Fruit fly (Drosophila melanogaster) whole organism, prepupa: Measurements from ENCODE around the gene ppk13.

ENCODE experiments used
- CG10631 ChIP-seq: fragments of 200-800 bp; sonication (Bioruptor generic); optimal IDR thresholded peaks from 2 replicates; lab custom pipeline; 2016; ENCODE audit warnings: missing biosample characterization, missing genetic modification characterization
- CG10669 ChIP-seq: fragments of 200-800 bp; sonication (Bioruptor generic); optimal IDR thresholded peaks from 3 replicates; lab custom pipeline; 2018; ENCODE audit warnings: missing biosample characterization, mild to moderate bottlenecking, missing genetic modification characterization, moderate library complexity
- CG11294 ChIP-seq: fragments of 200-800 bp; sonication (Bioruptor generic); IDR thresholded peaks from 2 replicates; pipeline ENCODE4 v1.3.6; 2022; ENCODE audit warnings: missing biosample characterization, missing genetic modification characterization
- CG11762 ChIP-seq: fragments of 200-800 bp; sonication (Bioruptor generic); optimal IDR thresholded peaks from 3 replicates; lab custom pipeline; 2016; ENCODE audit warnings: missing biosample characterization, missing genetic modification characterization; ENCODE audit not compliant: insufficient read depth
- CG11902 ChIP-seq: fragments of 200-800 bp; sonication (Bioruptor generic); optimal IDR thresholded peaks from 3 replicates; lab custom pipeline; 2016; ENCODE audit warnings: missing biosample characterization, missing genetic modification characterization
- CG15336 ChIP-seq: fragments of 200-800 bp; sonication (Bioruptor generic); IDR thresholded peaks from 2 replicates; pipeline ENCODE4 v1.3.6; 2022; ENCODE audit warnings: missing biosample characterization, missing genetic modification characterization
- CG31627 ChIP-seq: fragments of 200-800 bp; sonication (Bioruptor generic); optimal IDR thresholded peaks from 3 replicates; lab custom pipeline; 2016; ENCODE audit warnings: missing biosample characterization, missing genetic modification characterization
- CG32006 ChIP-seq: fragments of 200-800 bp; sonication (Bioruptor generic); optimal IDR thresholded peaks from 3 replicates; lab custom pipeline; 2017; ENCODE audit warnings: missing biosample characterization, mild to moderate bottlenecking, missing genetic modification characterization
- CG34406 ChIP-seq: fragments of 200-800 bp; sonication (Bioruptor generic); optimal IDR thresholded peaks from 3 replicates; lab custom pipeline; 2016; ENCODE audit warnings: missing biosample characterization, missing genetic modification characterization
- CG3919 ChIP-seq: fragments of 200-800 bp; sonication (Bioruptor generic); optimal IDR thresholded peaks from 3 replicates; lab custom pipeline; 2016; ENCODE audit warnings: missing biosample characterization, missing genetic modification characterization
- CG4318 ChIP-seq: fragments of 200-800 bp; sonication (Bioruptor generic); optimal IDR thresholded peaks from 3 replicates; lab custom pipeline; 2017; ENCODE audit warnings: missing biosample characterization, mild to moderate bottlenecking, missing genetic modification characterization
- CG6163 ChIP-seq: fragments of 200-800 bp; sonication (Bioruptor generic); IDR thresholded peaks from 3 replicates; pipeline ENCODE4 v1.3.6; 2022; ENCODE audit warnings: missing biosample characterization, missing genetic modification characterization
- CG6276 ChIP-seq: fragments of 200-800 bp; sonication (Bioruptor generic); optimal IDR thresholded peaks from 2 replicates; lab custom pipeline; 2017; ENCODE audit warnings: missing biosample characterization, mild to moderate bottlenecking, missing genetic modification characterization
- CG6792 ChIP-seq: fragments of 200-800 bp; sonication (Bioruptor generic); optimal IDR thresholded peaks from 3 replicates; lab custom pipeline; 2016; ENCODE audit warnings: missing biosample characterization, missing genetic modification characterization
- CG6808 ChIP-seq: fragments of 200-800 bp; sonication (Bioruptor generic); optimal IDR thresholded peaks from 3 replicates; lab custom pipeline; 2017; ENCODE audit warnings: missing biosample characterization, missing genetic modification characterization, mild to moderate bottlenecking, moderate library complexity, missing genetic modification reagents
- CG6854 ChIP-seq: fragments of 200-800 bp; sonication (Bioruptor generic); optimal IDR thresholded peaks from 2 replicates; lab custom pipeline; 2017; ENCODE audit warnings: missing biosample characterization, mild to moderate bottlenecking, missing genetic modification characterization
- CG7368 ChIP-seq: fragments of 200-800 bp; sonication (Bioruptor generic); optimal IDR thresholded peaks from 3 replicates; lab custom pipeline; 2016; ENCODE audit warnings: missing biosample characterization, missing genetic modification characterization
- CG8119 ChIP-seq: fragments of 200-800 bp; sonication (Bioruptor generic); IDR thresholded peaks from 3 replicates; pipeline ENCODE4 v1.3.6; 2022; ENCODE audit warnings: missing biosample characterization, missing genetic modification characterization
- CG8319 ChIP-seq: fragments of 200-800 bp; sonication (Bioruptor generic); optimal IDR thresholded peaks from 3 replicates; lab custom pipeline; 2016; ENCODE audit warnings: missing biosample characterization, missing genetic modification characterization
- CG8632 ChIP-seq: fragments of 200-800 bp; sonication (Bioruptor generic); optimal IDR thresholded peaks from 3 replicates; lab custom pipeline; 2016; ENCODE audit warnings: missing biosample characterization, missing genetic modification characterization
- Eip78C ChIP-seq: fragments of 200-800 bp; sonication (Bioruptor generic); peaks from one replicate; lab custom pipeline; 2016; ENCODE audit warnings: missing biosample characterization, missing genetic modification characterization
- Eip93F ChIP-seq: fragments of 200-800 bp; sonication (Bioruptor generic); optimal IDR thresholded peaks from 2 replicates; lab custom pipeline; 2016; ENCODE audit warnings: missing biosample characterization, mild to moderate bottlenecking, missing genetic modification characterization
- Ets21C ChIP-seq: fragments of 200-800 bp; sonication (Bioruptor generic); optimal IDR thresholded peaks from 3 replicates; lab custom pipeline; 2016; ENCODE audit warnings: missing biosample characterization, missing genetic modification characterization
- Ets96B ChIP-seq: fragments of 200-800 bp; optimal IDR thresholded peaks from 2 replicates; lab custom pipeline; 2019; ENCODE audit warnings: missing biosample characterization, mild to moderate bottlenecking, missing genetic modification characterization, moderate library complexity
- Gug ChIP-seq: fragments of 200-800 bp; sonication (Bioruptor generic); IDR thresholded peaks from 2 replicates; pipeline ENCODE4 v1.3.6; 2022; ENCODE audit warnings: missing biosample characterization, missing genetic modification characterization
- Hr38 ChIP-seq: sonication (Bioruptor generic); optimal IDR thresholded peaks from 2 replicates; lab custom pipeline; 2016; ENCODE audit warnings: missing biosample characterization, missing genetic modification characterization
- Hr39 ChIP-seq: fragments of 200-800 bp; sonication (Bioruptor generic); optimal IDR thresholded peaks from 2 replicates; lab custom pipeline; 2016; ENCODE audit warnings: missing biosample characterization, missing genetic modification characterization
- Hr4 ChIP-seq: fragments of 200-800 bp; sonication (Bioruptor generic); optimal IDR thresholded peaks from 3 replicates; lab custom pipeline; 2016; ENCODE audit warnings: missing biosample characterization, missing genetic modification characterization
- Lpt ChIP-seq: fragments of 200-800 bp; sonication (Bioruptor generic); optimal IDR thresholded peaks from 3 replicates; lab custom pipeline; 2016; ENCODE audit warnings: missing biosample characterization, missing genetic modification characterization
- Met ChIP-seq: fragments of 200-800 bp; sonication (Bioruptor generic); optimal IDR thresholded peaks from 3 replicates; lab custom pipeline; 2016; ENCODE audit warnings: missing biosample characterization, missing genetic modification characterization
- OdsH ChIP-seq: fragments of 200-800 bp; sonication (Bioruptor generic); optimal IDR thresholded peaks from 3 replicates; lab custom pipeline; 2016; ENCODE audit warnings: missing biosample characterization, missing genetic modification characterization
- Smox ChIP-seq: fragments of 200-800 bp; sonication (Bioruptor generic); optimal IDR thresholded peaks from 3 replicates; lab custom pipeline; 2016; ENCODE audit warnings: missing biosample characterization, missing genetic modification characterization
- Sox102F ChIP-seq: fragments of 200-800 bp; sonication (Bioruptor generic); optimal IDR thresholded peaks from 2 replicates; lab custom pipeline; 2016; ENCODE audit warnings: missing biosample characterization, mild to moderate bottlenecking, missing genetic modification characterization
- Sox14 ChIP-seq: fragments of 200-800 bp; sonication (Bioruptor generic); optimal IDR thresholded peaks from 3 replicates; lab custom pipeline; 2016; ENCODE audit warnings: missing biosample characterization, missing genetic modification characterization
- Sox15 ChIP-seq: fragments of 200-800 bp; sonication (Bioruptor generic); optimal IDR thresholded peaks from 3 replicates; lab custom pipeline; 2016; ENCODE audit warnings: missing biosample characterization, missing genetic modification characterization
- achi ChIP-seq: fragments of 200-800 bp; sonication (Bioruptor generic); optimal IDR thresholded peaks from 3 replicates; lab custom pipeline; 2016; ENCODE audit warnings: missing biosample characterization, missing genetic modification characterization
- acj6 ChIP-seq: fragments of 200-800 bp; sonication (Bioruptor generic); optimal IDR thresholded peaks from 3 replicates; lab custom pipeline; 2016; ENCODE audit warnings: missing biosample characterization, missing genetic modification characterization
- cyc ChIP-seq: fragments of 200-800 bp; sonication (Bioruptor generic); optimal IDR thresholded peaks from 3 replicates; lab custom pipeline; 2016; ENCODE audit warnings: missing biosample characterization, missing genetic modification characterization
- eg ChIP-seq: fragments of 200-800 bp; sonication (Bioruptor generic); IDR thresholded peaks from 3 replicates; pipeline ENCODE4 v1.3.6; 2022; ENCODE audit warnings: missing biosample characterization, missing genetic modification characterization
- esn ChIP-seq: fragments of 200-800 bp; sonication (Bioruptor generic); optimal IDR thresholded peaks from 2 replicates; lab custom pipeline; 2016; ENCODE audit warnings: missing biosample characterization, mild to moderate bottlenecking, missing genetic modification characterization, moderate library complexity
- fd85E ChIP-seq: fragments of 200-800 bp; sonication (Bioruptor generic); optimal IDR thresholded peaks from 3 replicates; lab custom pipeline; 2016; ENCODE audit warnings: missing biosample characterization, missing genetic modification characterization
- lz ChIP-seq: fragments of 200-800 bp; sonication (Bioruptor generic); optimal IDR thresholded peaks from 3 replicates; lab custom pipeline; 2016; ENCODE audit warnings: missing biosample characterization, missing genetic modification characterization
- net ChIP-seq: fragments of 200-800 bp; sonication (Bioruptor generic); optimal IDR thresholded peaks from 3 replicates; lab custom pipeline; 2016; ENCODE audit warnings: missing biosample characterization, missing genetic modification characterization
- pdm3 ChIP-seq: fragments of 200-800 bp; sonication (Bioruptor generic); optimal IDR thresholded peaks from 3 replicates; lab custom pipeline; 2016; ENCODE audit warnings: missing biosample characterization, missing genetic modification characterization
- salr ChIP-seq, 2 experiments: fragments of 200-800 bp; sonication (Bioruptor generic); optimal IDR thresholded peaks; 3 replicates each; lab custom pipeline; 2016 to 2018; ENCODE audit warnings: missing biosample characterization in 2 of 2, missing genetic modification characterization in 2 of 2, mild to moderate bottlenecking in 1 of 2
- svp ChIP-seq: fragments of 200-800 bp; sonication (Bioruptor generic); peaks from one replicate; lab custom pipeline; 2016; ENCODE audit warnings: missing biosample characterization, missing genetic modification characterization
- vri ChIP-seq: fragments of 200-800 bp; sonication (Bioruptor generic); optimal IDR thresholded peaks from 3 replicates; lab custom pipeline; 2016; ENCODE audit warnings: missing biosample characterization, mild to moderate bottlenecking, missing genetic modification characterization

ppk13 gene

DNA sequence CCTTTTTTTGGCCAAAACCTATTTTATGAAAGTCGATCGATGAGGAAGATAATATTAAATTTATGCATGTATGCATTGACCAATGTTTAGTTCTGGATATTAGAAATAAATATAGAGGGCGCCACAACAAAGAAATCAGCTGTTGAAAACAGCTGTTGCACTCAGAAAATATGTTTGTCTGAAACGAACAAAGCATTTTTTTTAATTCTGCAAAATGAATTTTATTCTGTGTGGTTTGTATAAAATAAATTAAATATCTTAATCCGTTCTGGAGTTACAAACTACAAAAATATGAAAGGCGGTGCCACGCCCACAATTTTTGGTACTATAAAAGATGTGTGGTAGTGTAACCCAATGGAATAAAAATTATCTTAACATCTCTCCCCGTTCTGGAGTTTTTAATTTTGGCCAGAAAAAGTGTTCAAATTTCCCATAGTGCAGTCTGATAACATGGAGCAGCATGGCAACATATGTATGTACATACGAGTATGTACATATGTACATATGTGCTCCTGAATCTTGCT is 20.3 kb upstream of the ppk13 start (continued):
- TF ChIP-seq CG11762 (GFP tag; lab: Kevin White, UChicago) (no peak), Lpt (GFP tag; lab: Kevin White, UChicago) (no peak), CG31627 (GFP tag; lab: Kevin White, UChicago) (peak; percentile 33), CG8119 (GFP tag; lab: Robert Waterston, UW) (no peak; the same call in 2 of the 3 replicates), salr (GFP tag; optimal IDR thresholded peaks at IDR 0.05; lab: Kevin White, UChicago) (peak in 1 of 2 experiments; percentile 18), CG11902 (GFP tag; lab: Kevin White, UChicago) (no peak), Gug (GFP tag; lab: Robert Waterston, UW) (no peak), svp (peak; percentile 80)

DNA sequence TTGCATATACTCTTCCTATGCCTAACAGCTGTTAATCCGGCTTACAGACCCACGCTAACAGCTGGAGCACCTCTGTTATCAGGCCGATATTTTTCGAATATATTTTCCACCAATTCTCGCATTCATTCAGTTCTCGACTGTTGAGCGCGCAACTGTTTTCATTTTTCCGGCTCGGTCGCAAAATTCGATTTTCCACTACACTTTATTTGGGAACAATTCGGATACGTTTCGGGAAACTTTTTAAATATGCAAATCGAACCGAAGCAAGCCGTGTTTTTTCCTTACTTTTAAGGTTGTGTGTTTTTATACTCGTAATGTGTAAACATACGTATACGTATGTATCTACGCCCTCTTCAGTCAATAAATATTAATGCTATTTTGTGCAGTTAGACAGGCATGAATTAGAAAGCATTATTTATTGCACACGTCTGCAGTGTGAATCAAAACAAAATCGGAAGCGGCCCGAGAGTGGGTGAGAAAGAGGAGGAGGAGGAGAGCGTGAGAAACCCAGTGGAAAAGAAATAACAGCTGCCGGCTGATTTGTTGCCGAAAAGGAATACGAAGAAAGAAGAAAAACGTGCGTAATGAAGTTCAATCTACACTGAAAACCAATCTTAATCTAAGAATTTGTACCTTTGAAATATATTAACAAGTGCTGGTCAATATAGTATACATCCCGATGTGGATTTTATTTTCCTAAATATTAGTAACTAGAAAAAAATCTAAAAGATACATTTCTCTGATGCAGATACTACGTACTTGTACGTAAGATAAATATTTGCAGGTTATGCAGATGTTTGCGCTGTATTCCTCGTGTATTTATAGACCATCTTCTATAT is 19.3 kb upstream of the ppk13 start:
- TF ChIP-seq acj6 (GFP tag; lab: Kevin White, UChicago) = peak; percentile 53
- peak; percentile 59 for TF ChIP-seq Hr4
- no peak for TF ChIP-seq Sox14 (GFP tag; lab: Kevin White, UChicago)
- TF ChIP-seq CG31627 (GFP tag; lab: Kevin White, UChicago) = peak; percentile 18
- no peak for TF ChIP-seq Sox15 (GFP tag; lab: Kevin White, UChicago)
- TF ChIP-seq CG6276 = no peak
- no peak for TF ChIP-seq CG10669 (GFP tag; lab: Kevin White, UChicago)
- peak; percentile 52; the same call in 1 of the 3 replicates for TF ChIP-seq CG6163 (GFP tag; lab: Robert Waterston, UW)
- peak; percentile 55 for TF ChIP-seq CG3919 (GFP tag; lab: Kevin White, UChicago)
- peak; percentile 24 for TF ChIP-seq CG6854 (GFP tag; lab: Kevin White, UChicago)
- peak; percentile 35 for TF ChIP-seq Hr39 (GFP tag; lab: Kevin White, UChicago)
- peak; percentile 47 for TF ChIP-seq eg (GFP tag; lab: Robert Waterston, UW)
- no peak for TF ChIP-seq Eip93F (GFP tag; lab: Kevin White, UChicago)
- TF ChIP-seq CG8119 (GFP tag; lab: Robert Waterston, UW) = peak; percentile 58; the same call in 2 of the 3 replicates
- no peak for TF ChIP-seq vri (GFP tag; lab: Kevin White, UChicago)
- TF ChIP-seq pdm3 = peak; percentile 45
- TF ChIP-seq CG11762 (GFP tag; lab: Kevin White, UChicago) = peak; percentile 4
- peak; percentile 42 for TF ChIP-seq Lpt (GFP tag; lab: Kevin White, UChicago)
- no peak for TF ChIP-seq fd85E (GFP tag; lab: Kevin White, UChicago)
- peak; percentile 47 for TF ChIP-seq lz
- TF ChIP-seq CG6808 (GFP tag; lab: Kevin White, UChicago) = no peak
- peak; percentile 45 for TF ChIP-seq Smox (GFP tag; lab: Kevin White, UChicago)
- TF ChIP-seq CG8319 (GFP tag; lab: Kevin White, UChicago) = no peak
- no peak for TF ChIP-seq net
- TF ChIP-seq salr (GFP tag; optimal IDR thresholded peaks at IDR 0.05; lab: Kevin White, UChicago) = peak in 1 of 2 experiments; percentile 34
- TF ChIP-seq CG11294 = no peak
- TF ChIP-seq CG34406 (GFP tag; lab: Kevin White, UChicago) = peak; percentile 8
- TF ChIP-seq Sox102F (GFP tag; lab: Kevin White, UChicago) = peak; percentile 15
- no peak; the same call in 1 of the 2 replicates for TF ChIP-seq CG15336
- TF ChIP-seq svp = no peak
- TF ChIP-seq Hr38 (GFP tag; lab: Kevin White, UChicago) = no peak
- peak; percentile 0 for TF ChIP-seq CG4318 (GFP tag; lab: Kevin White, UChicago)
- peak; percentile 12 for TF ChIP-seq cyc (GFP tag; lab: Kevin White, UChicago)
- TF ChIP-seq achi = peak; percentile 59
- peak; percentile 60 for TF ChIP-seq CG32006
- no peak for TF ChIP-seq CG8632 (GFP tag; lab: Kevin White, UChicago)
- no peak for TF ChIP-seq Ets21C (GFP tag; lab: Kevin White, UChicago)
- peak; percentile 42 for TF ChIP-seq OdsH (GFP tag; lab: Kevin White, UChicago)
- TF ChIP-seq Ets96B = peak; percentile 44
- peak; percentile 44 for TF ChIP-seq Met
- no peak for TF ChIP-seq CG6792
- peak; percentile 35 for TF ChIP-seq CG10631
- TF ChIP-seq CG7368 = no peak
- peak; percentile 35 for TF ChIP-seq esn (GFP tag; lab: Kevin White, UChicago)
- peak; percentile 85 for TF ChIP-seq Eip78C (GFP tag; lab: Kevin White, UChicago)
